Fruit fly (Drosophila melanogaster) whole organism, embryonic: ENCODE data around the gene CG31360.

Source experiments
- B-H1 ChIP-seq: fragments of 200-800 bp; sonication (Bioruptor generic); IDR thresholded peaks from 3 replicates; pipeline ENCODE4 v1.3.6; 2022; ENCODE audit warnings: missing biosample characterization, missing genetic modification characterization
- CG10321 ChIP-seq: fragments of 200-800 bp; sonication (Bioruptor generic); IDR thresholded peaks from 2 replicates; pipeline ENCODE4 v1.3.6; 2022; ENCODE audit warnings: missing biosample characterization, missing genetic modification characterization
- CG10462 ChIP-seq: fragments of 200-800 bp; sonication (Bioruptor generic); optimal IDR thresholded peaks from 2 replicates; lab custom pipeline; 2016; ENCODE audit warnings: missing biosample characterization, missing genetic modification characterization
- CG11696 ChIP-seq: fragments of 200-800 bp; sonication (Bioruptor generic); IDR thresholded peaks from 2 replicates; pipeline ENCODE4 v1.3.6; 2022; ENCODE audit warnings: missing biosample characterization, missing genetic modification characterization
- CG13624 ChIP-seq: fragments of 200-800 bp; sonication (Bioruptor generic); optimal IDR thresholded peaks from 2 replicates; lab custom pipeline; 2016; ENCODE audit warnings: missing biosample characterization, missing genetic modification characterization
- CG13894 ChIP-seq: fragments of 200-800 bp; sonication (Bioruptor generic); optimal IDR thresholded peaks from 3 replicates; lab custom pipeline; 2018; ENCODE audit warnings: missing biosample characterization, mild to moderate bottlenecking, missing genetic modification characterization, moderate library complexity
- CG14965 ChIP-seq: fragments of 200-800 bp; sonication (Bioruptor generic); optimal IDR thresholded peaks from 2 replicates; lab custom pipeline; 2016; ENCODE audit warnings: missing biosample characterization, missing genetic modification characterization, borderline replicate concordance
- CG17802 ChIP-seq: fragments of 200-800 bp; sonication (Bioruptor generic); optimal IDR thresholded peaks from 2 replicates; lab custom pipeline; 2018; ENCODE audit warnings: missing biosample characterization, mild to moderate bottlenecking, missing genetic modification characterization, moderate library complexity
- CG31365 ChIP-seq: fragments of 200-800 bp; sonication (Bioruptor generic); optimal IDR thresholded peaks from 2 replicates; lab custom pipeline; 2018; ENCODE audit warnings: missing biosample characterization, mild to moderate bottlenecking, missing genetic modification characterization
- CG34224 ChIP-seq: fragments of 200-800 bp; sonication (Bioruptor generic); IDR thresholded peaks from 3 replicates; pipeline ENCODE4 v1.3.6; 2022; ENCODE audit warnings: missing biosample characterization, missing genetic modification characterization; ENCODE audit not compliant: partially characterized antibody
- CG4617 ChIP-seq: fragments of 200-800 bp; sonication (Bioruptor generic); optimal IDR thresholded peaks from 3 replicates; lab custom pipeline; 2016; ENCODE audit warnings: missing biosample characterization, missing genetic modification characterization, borderline replicate concordance
- CG8388 ChIP-seq: fragments of 200-800 bp; sonication (Bioruptor generic); optimal IDR thresholded peaks from 2 replicates; lab custom pipeline; 2019; ENCODE audit warnings: missing biosample characterization, mild to moderate bottlenecking, missing genetic modification characterization, moderate library complexity
- CG8478 ChIP-seq: fragments of >200 bp; optimal IDR thresholded peaks from 2 replicates; lab custom pipeline; 2018
- CG9876 ChIP-seq: fragments of 200-800 bp; sonication (Bioruptor generic); optimal IDR thresholded peaks from 2 replicates; lab custom pipeline; 2016; ENCODE audit warnings: missing biosample characterization, missing genetic modification characterization
- CHES-1-like ChIP-seq: fragments of 200-800 bp; sonication (Bioruptor generic); optimal IDR thresholded peaks from 2 replicates; lab custom pipeline; 2016; ENCODE audit warnings: missing biosample characterization, missing genetic modification characterization
- CTCF ChIP-seq: fragments of 200-800 bp; sonication (Bioruptor generic); optimal IDR thresholded peaks from 2 replicates; lab custom pipeline; 2017; ENCODE audit warnings: missing biosample characterization, mild to moderate bottlenecking, missing genetic modification characterization, moderate library complexity
- CkIIα-i1 ChIP-seq: fragments of 200-800 bp; sonication (Bioruptor generic); IDR thresholded peaks from 2 replicates; pipeline ENCODE4 v1.3.6; 2022; ENCODE audit warnings: missing biosample characterization, missing genetic modification characterization
- Dad ChIP-seq: fragments of 200-800 bp; sonication (Bioruptor generic); optimal IDR thresholded peaks from 3 replicates; lab custom pipeline; 2016; ENCODE audit warnings: missing biosample characterization, missing genetic modification characterization
- Dek ChIP-seq: fragments of 200-800 bp; sonication (Bioruptor generic); optimal IDR thresholded peaks from 3 replicates; lab custom pipeline; 2019; ENCODE audit warnings: missing biosample characterization, mild to moderate bottlenecking, missing genetic modification characterization, moderate library complexity
- Dip3 ChIP-seq: fragments of 200-800 bp; sonication (Bioruptor generic); optimal IDR thresholded peaks from 3 replicates; lab custom pipeline; 2016; ENCODE audit warnings: missing biosample characterization, missing genetic modification characterization
- Ets65A ChIP-seq: fragments of 200-800 bp; sonication (Bioruptor generic); peaks from one replicate; lab custom pipeline; 2016; ENCODE audit warnings: missing biosample characterization, missing genetic modification characterization
- Gsc ChIP-seq: fragments of 200-800 bp; sonication (Bioruptor generic); IDR thresholded peaks from 2 replicates; pipeline ENCODE4 v1.3.6; 2022; ENCODE audit warnings: missing biosample characterization, missing genetic modification characterization
- Hsf ChIP-seq: fragments of 200-800 bp; sonication (Bioruptor generic); optimal IDR thresholded peaks from 3 replicates; lab custom pipeline; 2016; ENCODE audit warnings: missing biosample characterization, missing genetic modification characterization
- NfI ChIP-seq: fragments of 200-800 bp; sonication (Bioruptor generic); optimal IDR thresholded peaks from 3 replicates; lab custom pipeline; 2018; ENCODE audit warnings: missing biosample characterization, mild to moderate bottlenecking, missing genetic modification characterization, moderate library complexity
- Ptx1 ChIP-seq: fragments of 200-800 bp; sonication (Bioruptor generic); IDR thresholded peaks from 2 replicates; pipeline ENCODE4 v1.3.6; 2022; ENCODE audit warnings: missing biosample characterization, missing genetic modification characterization
- Taf1 ChIP-seq: fragments of 200-800 bp; sonication (Bioruptor generic); IDR thresholded peaks from 2 replicates; pipeline ENCODE4 v1.3.6; 2022; ENCODE audit warnings: missing biosample characterization, missing genetic modification characterization
- Xrp1 ChIP-seq: fragments of 200-800 bp; sonication (Bioruptor generic); IDR thresholded peaks from 2 replicates; pipeline ENCODE4 v1.3.6; 2022; ENCODE audit warnings: missing biosample characterization, missing genetic modification characterization
- amos ChIP-seq: fragments of 200-800 bp; sonication (Bioruptor generic); IDR thresholded peaks from 2 replicates; pipeline ENCODE4 v1.3.6; 2022; ENCODE audit warnings: missing biosample characterization, missing genetic modification characterization; ENCODE audit not compliant: partially characterized antibody
- ara ChIP-seq: fragments of 200-800 bp; sonication (Bioruptor generic); IDR thresholded peaks from 2 replicates; pipeline ENCODE4 v1.3.6; 2022; ENCODE audit warnings: missing biosample characterization, missing genetic modification characterization
- ash1 ChIP-seq: fragments of 200-800 bp; sonication (Bioruptor generic); optimal IDR thresholded peaks from 2 replicates; lab custom pipeline; 2018; ENCODE audit warnings: missing biosample characterization, mild to moderate bottlenecking, missing genetic modification characterization
- bcd ChIP-seq: fragments of 200-800 bp; sonication (Bioruptor generic); optimal IDR thresholded peaks from 2 replicates; lab custom pipeline; 2017; ENCODE audit warnings: missing biosample characterization, mild to moderate bottlenecking, missing genetic modification characterization
- ci ChIP-seq: fragments of 200-800 bp; sonication (Bioruptor generic); IDR thresholded peaks from 3 replicates; pipeline ENCODE4 v1.3.6; 2022; ENCODE audit warnings: missing biosample characterization, missing genetic modification characterization
- crol ChIP-seq: fragments of 200-800 bp; sonication (Bioruptor generic); IDR thresholded peaks from 2 replicates; pipeline ENCODE4 v1.3.6; 2022; ENCODE audit warnings: missing biosample characterization, missing genetic modification characterization
- dan ChIP-seq: fragments of 200-800 bp; sonication (Bioruptor generic); IDR thresholded peaks from 2 replicates; pipeline ENCODE4 v1.3.6; 2022; ENCODE audit warnings: missing biosample characterization, missing genetic modification characterization
- dm ChIP-seq: fragments of 200-800 bp; sonication (Bioruptor generic); optimal IDR thresholded peaks from 3 replicates; lab custom pipeline; 2016; ENCODE audit warnings: missing biosample characterization, missing genetic modification characterization
- ems ChIP-seq: fragments of 200-800 bp; sonication (Bioruptor generic); optimal IDR thresholded peaks from 3 replicates; lab custom pipeline; 2016; ENCODE audit warnings: missing biosample characterization, missing genetic modification characterization
- en ChIP-seq: fragments of 200-800 bp; sonication (Bioruptor generic); optimal IDR thresholded peaks from 2 replicates; lab custom pipeline; 2016; ENCODE audit warnings: missing biosample characterization, missing genetic modification characterization
- ewg ChIP-seq: fragments of 200-800 bp; sonication (Bioruptor generic); optimal IDR thresholded peaks from 3 replicates; lab custom pipeline; 2017; ENCODE audit warnings: mild to moderate bottlenecking, missing biosample characterization, missing genetic modification reagents, missing genetic modification characterization
- fu2 ChIP-seq: fragments of 200-800 bp; sonication (Bioruptor generic); optimal IDR thresholded peaks from 2 replicates; lab custom pipeline; 2016; ENCODE audit warnings: missing biosample characterization, missing genetic modification characterization
- gt ChIP-seq: fragments of 200-800 bp; sonication (Bioruptor generic); IDR thresholded peaks from 2 replicates; pipeline ENCODE4 v1.3.6; 2022; ENCODE audit warnings: missing biosample characterization, missing genetic modification characterization
- hbn ChIP-seq: fragments of 200-800 bp; sonication (Bioruptor generic); IDR thresholded peaks from 2 replicates; pipeline ENCODE4 v1.3.6; 2022; ENCODE audit warnings: missing biosample characterization, missing genetic modification characterization; ENCODE audit not compliant: partially characterized antibody
- hkb ChIP-seq, 2 experiments: fragments of 200-800 bp in 1 of 2; fragments of >200 bp in 1 of 2; sonication (Bioruptor generic) in 1 of 2; IDR thresholded peaks in 1 of 2; optimal IDR thresholded peaks in 1 of 2; 2 replicates each; pipeline versions ENCODE4 v1.3.6 to Lab custom; 2017 to 2022; ENCODE audit warnings: missing biosample characterization in 1 of 2, missing genetic modification characterization in 1 of 2
- kni ChIP-seq: fragments of 200-800 bp; sonication (Bioruptor generic); optimal IDR thresholded peaks from 3 replicates; lab custom pipeline; 2017; ENCODE audit warnings: mild to moderate bottlenecking, missing biosample characterization, missing genetic modification reagents, missing genetic modification characterization
- pho ChIP-seq: fragments of 200-800 bp; sonication (Bioruptor generic); optimal IDR thresholded peaks from 2 replicates; lab custom pipeline; 2016; ENCODE audit warnings: missing biosample characterization, missing genetic modification characterization
- pum ChIP-seq: fragments of 200-800 bp; sonication (Bioruptor generic); optimal IDR thresholded peaks from 2 replicates; lab custom pipeline; 2016; ENCODE audit warnings: missing biosample characterization, missing genetic modification characterization
- schlank ChIP-seq: fragments of 200-800 bp; sonication (Bioruptor generic); optimal IDR thresholded peaks from 2 replicates; lab custom pipeline; 2018; ENCODE audit warnings: missing biosample characterization, mild to moderate bottlenecking, missing genetic modification characterization
- sna ChIP-seq: fragments of 200-800 bp; sonication (Bioruptor generic); IDR thresholded peaks from 2 replicates; pipeline ENCODE4 v1.3.6; 2022; ENCODE audit warnings: missing biosample characterization, missing genetic modification characterization; ENCODE audit not compliant: partially characterized antibody
- stwl ChIP-seq: fragments of 200-800 bp; sonication (Bioruptor generic); optimal IDR thresholded peaks from 3 replicates; lab custom pipeline; 2018; ENCODE audit warnings: missing biosample characterization, mild to moderate bottlenecking, missing genetic modification characterization, moderate library complexity
- tap ChIP-seq: fragments of 200-800 bp; optimal IDR thresholded peaks from 3 replicates; lab custom pipeline; 2019; ENCODE audit warnings: missing biosample characterization, mild to moderate bottlenecking, missing genetic modification characterization, moderate library complexity
- tin ChIP-seq: fragments of 200-800 bp; sonication (Bioruptor generic); optimal IDR thresholded peaks from 3 replicates; lab custom pipeline; 2016; ENCODE audit warnings: missing biosample characterization, missing genetic modification characterization
- trh ChIP-seq: fragments of 200-800 bp; sonication (Bioruptor generic); optimal IDR thresholded peaks from 2 replicates; lab custom pipeline; 2016; ENCODE audit warnings: missing biosample characterization, missing genetic modification characterization
- usp ChIP-seq: fragments of >200 bp; optimal IDR thresholded peaks from 2 replicates; lab custom pipeline; 2017; ENCODE audit warnings: missing biosample characterization, missing genetic modification characterization
- vfl ChIP-seq: fragments of 200-800 bp; sonication (Bioruptor generic); optimal IDR thresholded peaks from 2 replicates; lab custom pipeline; 2016; ENCODE audit warnings: missing biosample characterization, missing genetic modification characterization

CG31360 gene

DNA sequence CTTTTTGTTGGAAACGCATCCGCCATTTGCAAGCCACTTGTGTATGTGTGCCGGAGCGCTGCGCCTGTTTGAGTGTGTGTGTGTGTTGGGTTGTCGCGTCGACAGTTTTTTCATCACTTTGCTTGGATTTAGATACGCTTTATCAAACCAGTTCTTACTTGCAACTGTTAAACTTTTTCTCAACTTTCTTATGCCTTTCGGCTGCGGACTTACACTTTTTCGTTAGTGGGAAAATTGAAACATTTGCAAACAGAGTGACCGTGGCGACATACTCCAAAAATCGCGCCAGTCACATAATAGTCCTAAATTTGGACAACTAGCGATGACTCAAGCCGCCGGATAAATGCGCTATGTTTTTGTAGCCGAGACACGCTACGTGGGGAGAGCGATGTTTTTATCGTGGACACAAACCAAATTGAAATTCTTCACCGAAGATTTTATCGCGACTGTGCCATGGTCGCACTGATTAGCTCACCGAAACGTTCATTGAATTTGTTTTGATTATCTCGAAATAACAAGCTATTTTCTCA, 2.6 kb upstream of the CG31360 start, which contains the start of the genes alt and CG7655 (continued):
- TF ChIP-seq ci (GFP tag; lab: Robert Waterston, UW) (no peak), tin (GFP tag; lab: Kevin White, UChicago) (peak; percentile 22), kni (GFP tag; lab: Kevin White, UChicago) (no peak), CG13894 (peak; percentile 74), CG31365 (tag; lab: Kevin White, UChicago) (no peak), Dip3 (GFP tag; lab: Kevin White, UChicago) (peak; percentile 32), hkb (optimal IDR thresholded peaks at IDR 0.05; lab: Kevin White, UChicago) (peak; percentile 23), hkb (GFP tag; IDR thresholded peaks at IDR 0.05; lab: Robert Waterston, UW) (no peak), amos (GFP tag; lab: Robert Waterston, UW) (no peak), hbn (GFP tag; lab: Robert Waterston, UW) (no peak), CG10321 (GFP tag; lab: Robert Waterston, UW) (no peak), NfI (GFP tag; lab: Kevin White, UChicago) (peak; percentile 6), CG10462 (GFP tag; lab: Kevin White, UChicago) (no peak), CG4617 (GFP tag; lab: Kevin White, UChicago) (peak; percentile 95), Xrp1 (GFP tag; lab: Robert Waterston, UW) (no peak), bcd (GFP tag; lab: Kevin White, UChicago) (no peak), crol (GFP tag; lab: Robert Waterston, UW) (no peak), tap (peak; percentile 14), CG34224 (no peak), pho (GFP tag; lab: Kevin White, UChicago) (peak; percentile 44), ash1 (GFP tag; lab: Kevin White, UChicago) (no peak), Dad (peak; percentile 31), CTCF (GFP tag; lab: Kevin White, UChicago) (peak; percentile 72), pum (GFP tag; lab: Kevin White, UChicago) (no peak), CG8478 (no peak), ara (GFP tag; lab: Robert Waterston, UW) (no peak), Dek (tag; lab: Kevin White, UChicago) (peak; percentile 54), gt (GFP tag; lab: Robert Waterston, UW) (no peak), vfl (GFP tag; lab: Kevin White, UChicago) (no peak), CG9876 (GFP tag; lab: Kevin White, UChicago) (peak; percentile 9), ems (GFP tag; lab: Kevin White, UChicago) (no peak), Gsc (GFP tag; lab: Robert Waterston, UW) (no peak), ewg (GFP tag; lab: Kevin White, UChicago) (no peak), Ets65A (GFP tag; lab: Kevin White, UChicago) (peak; percentile 75), CG14965 (GFP tag; lab: Kevin White, UChicago) (no peak), B-H1 (no peak), CkIIα-i1 (GFP tag; lab: Robert Waterston, UW) (no peak), stwl (tag; lab: Kevin White, UChicago) (peak; percentile 66), CHES-1-like (GFP tag; lab: Kevin White, UChicago) (peak; percentile 89), dan (GFP tag; lab: Robert Waterston, UW) (no peak), CG8388 (GFP tag; lab: Kevin White, UChicago) (no peak), CG11696 (GFP tag; lab: Robert Waterston, UW) (no peak), fu2 (no peak), sna (no peak), dm (GFP tag; lab: Kevin White, UChicago) (peak; percentile 6), CG17802 (tag; lab: Kevin White, UChicago) (no peak), trh (GFP tag; lab: Kevin White, UChicago) (no peak), Ptx1 (GFP tag; lab: Robert Waterston, UW) (no peak), schlank (no peak), en (GFP tag; lab: Kevin White, UChicago) (no peak), Hsf (GFP tag; lab: Kevin White, UChicago) (no peak), CG13624 (peak; percentile 46), usp (GFP tag; lab: Kevin White, UChicago) (no peak), Taf1 (no peak)
